Worm (Caenorhabditis elegans): Measurements from ENCODE around the gene ugt-40.

- TF ChIP-seq snpc-4 (tag; optimal IDR thresholded peaks at IDR 0.05) (no peak), fos-1 (tag; optimal IDR thresholded peaks at IDR 0.05) (no peak), mdl-1 (tag; optimal IDR thresholded peaks at IDR 0.05) (no peak), ztf-11 (tag; optimal IDR thresholded peaks at IDR 0.05) (no peak), unc-39 (tag; optimal IDR thresholded peaks at IDR 0.05) (no peak), mdt-29 (GFP tag; IDR thresholded peaks at IDR 0.05) (no peak), mxl-2 (GFP tag; conservative IDR thresholded peaks at IDR 0.05) (no peak), zip-11 (GFP tag; IDR thresholded peaks at IDR 0.05) (no peak), unc-62 (GFP tag; optimal IDR thresholded peaks at IDR 0.05 in 1 of 2) (peak in 1 of 2 experiments; percentile 39), unc-62 (tag; optimal IDR thresholded peaks at IDR 0.05) (no peak), ama-1 (optimal IDR thresholded peaks at IDR 0.05) (no peak)
Observed at ce11 chrV:7096811-7097210, 45.0 kb downstream of the ugt-40 start.

Data from whole organism, L4 larva.